Fruit fly (Drosophila melanogaster) whole organism, embryonic: ENCODE results near the gene CG32248.

Experiments used
- CG11723 ChIP-seq: fragments of 200-800 bp; sonication (Bioruptor generic); optimal IDR thresholded peaks from 2 replicates; lab custom pipeline; 2017; ENCODE audit warnings: missing biosample characterization, mild to moderate bottlenecking, missing genetic modification characterization
- CG12299 ChIP-seq: fragments of 200-800 bp; sonication (Bioruptor generic); optimal IDR thresholded peaks from 2 replicates; lab custom pipeline; 2018; ENCODE audit warnings: missing biosample characterization, mild to moderate bottlenecking, missing genetic modification characterization
- CG12659 ChIP-seq: fragments of 200-800 bp; sonication (Bioruptor generic); optimal IDR thresholded peaks from 3 replicates; lab custom pipeline; 2017; ENCODE audit warnings: mild to moderate bottlenecking, missing biosample characterization, missing genetic modification reagents, missing genetic modification characterization
- CG14860 ChIP-seq: fragments of 200-800 bp; sonication (Bioruptor generic); IDR thresholded peaks from 3 replicates; pipeline ENCODE4 v1.3.6; 2022; ENCODE audit warnings: missing biosample characterization, missing genetic modification characterization; ENCODE audit not compliant: partially characterized antibody
- CG15479 ChIP-seq: fragments of 200-800 bp; sonication (Bioruptor generic); optimal IDR thresholded peaks from 3 replicates; lab custom pipeline; 2019; ENCODE audit warnings: missing biosample characterization, mild to moderate bottlenecking, missing genetic modification characterization, moderate library complexity
- CG17361 ChIP-seq: fragments of 200-800 bp; sonication (Bioruptor generic); IDR thresholded peaks from 3 replicates; pipeline ENCODE4 v1.3.6; 2022; ENCODE audit warnings: missing biosample characterization, missing genetic modification characterization
- CG2875 ChIP-seq: fragments of 200-800 bp; sonication (Bioruptor generic); optimal IDR thresholded peaks from 2 replicates; lab custom pipeline; 2017; ENCODE audit warnings: missing biosample characterization, mild to moderate bottlenecking, missing genetic modification characterization, missing genetic modification reagents
- CG3407 ChIP-seq: fragments of 200-800 bp; sonication (Bioruptor generic); optimal IDR thresholded peaks from 2 replicates; lab custom pipeline; 2018; ENCODE audit warnings: missing biosample characterization, mild to moderate bottlenecking, missing genetic modification characterization
- CG3995 ChIP-seq: fragments of 200-800 bp; sonication (Bioruptor generic); optimal IDR thresholded peaks from 3 replicates; lab custom pipeline; 2016; ENCODE audit warnings: missing biosample characterization, missing genetic modification characterization
- CG7357 ChIP-seq: fragments of 200-800 bp; sonication (Bioruptor generic); IDR thresholded peaks from 3 replicates; pipeline ENCODE4 v1.3.6; 2022; ENCODE audit warnings: missing biosample characterization, missing genetic modification characterization
- CG8388 ChIP-seq: fragments of 200-800 bp; sonication (Bioruptor generic); optimal IDR thresholded peaks from 2 replicates; lab custom pipeline; 2019; ENCODE audit warnings: missing biosample characterization, mild to moderate bottlenecking, missing genetic modification characterization, moderate library complexity
- CHES-1-like ChIP-seq: fragments of 200-800 bp; sonication (Bioruptor generic); optimal IDR thresholded peaks from 2 replicates; lab custom pipeline; 2016; ENCODE audit warnings: missing biosample characterization, missing genetic modification characterization
- Dip2 ChIP-seq: fragments of 200-800 bp; sonication (Bioruptor generic); IDR thresholded peaks from 2 replicates; pipeline ENCODE4 v1.3.6; 2022; ENCODE audit warnings: missing biosample characterization, missing genetic modification characterization
- Fer3 ChIP-seq: fragments of 200-800 bp; sonication (Bioruptor generic); optimal IDR thresholded peaks from 2 replicates; lab custom pipeline; 2018; ENCODE audit warnings: missing biosample characterization, mild to moderate bottlenecking, missing genetic modification characterization, moderate library complexity
- GATAe ChIP-seq: fragments of 200-800 bp; sonication (Bioruptor generic); conservative IDR thresholded peaks from 2 replicates; pipeline ENCODE4 v1.3.6; 2022; ENCODE audit warnings: missing biosample characterization, missing genetic modification characterization
- HLH4C ChIP-seq: fragments of 200-800 bp; sonication (Bioruptor generic); IDR thresholded peaks from 3 replicates; pipeline ENCODE4 v1.3.6; 2022; ENCODE audit warnings: missing biosample characterization, missing genetic modification characterization; ENCODE audit not compliant: partially characterized antibody
- Sin3A ChIP-seq: fragments of >200 bp; optimal IDR thresholded peaks from 2 replicates; lab custom pipeline; 2018
- YL-1 ChIP-seq: fragments of 200-800 bp; sonication (Bioruptor generic); optimal IDR thresholded peaks from 3 replicates; lab custom pipeline; 2017; ENCODE audit warnings: missing biosample characterization, mild to moderate bottlenecking, missing genetic modification characterization
- btn ChIP-seq: fragments of 200-800 bp; sonication (Bioruptor generic); optimal IDR thresholded peaks from 2 replicates; lab custom pipeline; 2016; ENCODE audit warnings: missing biosample characterization, missing genetic modification characterization
- cg ChIP-seq: fragments of 200-800 bp; sonication (Bioruptor generic); optimal IDR thresholded peaks from 3 replicates; lab custom pipeline; 2019; ENCODE audit warnings: missing biosample characterization, mild to moderate bottlenecking, missing genetic modification characterization, moderate library complexity
- jumu ChIP-seq: fragments of 200-800 bp; sonication (Bioruptor generic); optimal IDR thresholded peaks from 3 replicates; lab custom pipeline; 2016; ENCODE audit warnings: missing biosample characterization, missing genetic modification characterization
- klu ChIP-seq: fragments of 200-800 bp; sonication (Bioruptor generic); IDR thresholded peaks from 2 replicates; pipeline ENCODE4 v1.3.6; 2022; ENCODE audit warnings: missing biosample characterization, missing genetic modification characterization
- luna ChIP-seq: fragments of 200-800 bp; sonication (Bioruptor generic); optimal IDR thresholded peaks from 2 replicates; lab custom pipeline; 2016; ENCODE audit warnings: missing biosample characterization, missing genetic modification characterization
- sens-2 ChIP-seq: fragments of 200-800 bp; sonication (Bioruptor generic); IDR thresholded peaks from 2 replicates; pipeline ENCODE4 v1.3.6; 2022; ENCODE audit warnings: missing biosample characterization, missing genetic modification characterization
- tx ChIP-seq: fragments of 200-800 bp; sonication (Bioruptor generic); optimal IDR thresholded peaks from 2 replicates; lab custom pipeline; 2016; ENCODE audit warnings: missing biosample characterization, missing genetic modification characterization
- zf30C ChIP-seq: fragments of 200-800 bp; sonication (Bioruptor generic); optimal IDR thresholded peaks from 3 replicates; lab custom pipeline; 2018; ENCODE audit warnings: missing biosample characterization, mild to moderate bottlenecking, missing genetic modification characterization

CG32248 gene

dm6 chr3L:4521809-4522208 is 50.3 kb downstream of the CG32248 start (continued):
- TF ChIP-seq CG3995 (GFP tag; lab: Kevin White, UChicago) = no peak
- peak; percentile 40 for TF ChIP-seq luna (GFP tag; lab: Kevin White, UChicago)
- no peak for TF ChIP-seq klu (GFP tag; lab: Robert Waterston, UW)
- no peak for TF ChIP-seq CG8388 (GFP tag; lab: Kevin White, UChicago)
- no peak for TF ChIP-seq CG14860 (GFP tag; lab: Robert Waterston, UW)
- TF ChIP-seq CG17361 (GFP tag; lab: Robert Waterston, UW) = no peak
- TF ChIP-seq zf30C (GFP tag; lab: Kevin White, UChicago) = no peak
- TF ChIP-seq Fer3 = peak; percentile 62
- no peak for TF ChIP-seq CG3407 (GFP tag; lab: Kevin White, UChicago)
- no peak for TF ChIP-seq CHES-1-like (GFP tag; lab: Kevin White, UChicago)
- no peak for TF ChIP-seq Sin3A (lab: Kevin White, UChicago)
- TF ChIP-seq cg (GFP tag; lab: Kevin White, UChicago) = no peak
- no peak for TF ChIP-seq CG2875 (GFP tag; lab: Kevin White, UChicago)
- TF ChIP-seq CG12299 (tag; lab: Kevin White, UChicago) = no peak
- no peak for TF ChIP-seq btn (GFP tag; lab: Kevin White, UChicago)
- TF ChIP-seq YL-1 (GFP tag; lab: Kevin White, UChicago) = no peak
- no peak for TF ChIP-seq HLH4C (GFP tag; lab: Robert Waterston, UW)
- no peak for TF ChIP-seq CG7357 (GFP tag; lab: Robert Waterston, UW)
- TF ChIP-seq GATAe (GFP tag; lab: Robert Waterston, UW) = no peak
- TF ChIP-seq sens-2 (GFP tag; lab: Robert Waterston, UW) = no peak
- peak; percentile 4 for TF ChIP-seq CG12659 (GFP tag; lab: Kevin White, UChicago)
- no peak for TF ChIP-seq jumu
- TF ChIP-seq CG15479 (GFP tag; lab: Kevin White, UChicago) = no peak
- TF ChIP-seq CG11723 (GFP tag; lab: Kevin White, UChicago) = no peak
- TF ChIP-seq tx (GFP tag; lab: Kevin White, UChicago) = no peak
- no peak for TF ChIP-seq Dip2 (GFP tag; lab: Robert Waterston, UW)
